Worm (Caenorhabditis elegans): ENCODE data around the gene seip-1.

ce11 chrV:6055289-6055688 lies 2.3 kb upstream of the seip-1 start, which contains the start of gene srd-20:
- TF ChIP-seq nhr-90 (tag; optimal IDR thresholded peaks at IDR 0.05; ENCODE audit: poor library complexity) (no peak), skn-1 (tag; optimal IDR thresholded peaks at IDR 0.05) (no peak), unc-130 (tag; optimal IDR thresholded peaks at IDR 0.05) (no peak), nhr-12 (tag; optimal IDR thresholded peaks at IDR 0.05) (no peak), ceh-82 (tag; optimal IDR thresholded peaks at IDR 0.05) (no peak), nhr-237 (tag; optimal IDR thresholded peaks at IDR 0.05) (no peak), ztf-4 (tag; optimal IDR thresholded peaks at IDR 0.05) (no peak)
